Worm (Caenorhabditis elegans): ENCODE measurements around the gene Y75B7AR.1.

Y75B7AR.1 gene

ce11 chrV:1366082-1366481 lies 26.7 kb downstream of the Y75B7AR.1 start (continued):
- TF ChIP-seq alr-1 (tag; optimal IDR thresholded peaks at IDR 0.05; ENCODE audit: borderline replicate concordance) (no peak), skn-1 (tag; optimal IDR thresholded peaks at IDR 0.05) (no peak), swsn-7 (tag; optimal IDR thresholded peaks at IDR 0.05) (peak; percentile 66), nhr-19 (GFP tag; conservative IDR thresholded peaks at IDR 0.05) (peak; percentile 32; the same call in 1 of the 2 replicates), dsc-1 (tag; optimal IDR thresholded peaks at IDR 0.05) (peak; percentile 82), ets-5 (GFP tag; IDR thresholded peaks at IDR 0.05) (no peak), lin-14 (GFP tag; optimal IDR thresholded peaks at IDR 0.05) (peak; percentile 98), ceh-82 (tag; optimal IDR thresholded peaks at IDR 0.05) (peak in 2 of 3 experiments; percentile 38 to 47), lin-13 (GFP tag; optimal IDR thresholded peaks at IDR 0.05) (no peak), pqm-1 (tag; optimal IDR thresholded peaks at IDR 0.05) (no peak), ceh-8 (GFP tag; optimal IDR thresholded peaks at IDR 0.05) (no peak), mab-9 (GFP tag; IDR thresholded peaks at IDR 0.05) (no peak), nhr-28 (tag; optimal IDR thresholded peaks at IDR 0.05) (no peak), unc-98 (GFP tag; IDR thresholded peaks at IDR 0.05) (no peak), hlh-4 (tag; optimal IDR thresholded peaks at IDR 0.05) (no peak), xbp-1 (tag; optimal IDR thresholded peaks at IDR 0.05) (peak; percentile 46), F16B12.6 (tag; optimal IDR thresholded peaks at IDR 0.05) (no peak), unc-86 (tag; optimal IDR thresholded peaks at IDR 0.05) (peak; percentile 78), ceh-88 (GFP tag; IDR thresholded peaks at IDR 0.05) (no peak), isw-1 (GFP tag; IDR thresholded peaks at IDR 0.05) (peak; percentile 32; the same call in 1 of the 2 replicates), C16A3.4 (tag; optimal IDR thresholded peaks at IDR 0.05) (peak; percentile 9), zip-4 (GFP tag; optimal IDR thresholded peaks at IDR 0.05) (no peak), nhr-76 (tag; optimal IDR thresholded peaks at IDR 0.05) (no peak), pag-3 (tag; optimal IDR thresholded peaks at IDR 0.05; ENCODE audit: borderline replicate concordance, insufficient read depth) (no peak), nhr-20 (tag; optimal IDR thresholded peaks at IDR 0.05) (peak; percentile 27), fos-1 (tag; optimal IDR thresholded peaks at IDR 0.05) (no peak), fkh-10 (GFP tag; optimal IDR thresholded peaks at IDR 0.05) (peak; percentile 21), egl-13 (tag; optimal IDR thresholded peaks at IDR 0.05) (peak; percentile 83), lir-3 (tag; optimal IDR thresholded peaks at IDR 0.05; ENCODE audit: poor library complexity) (peak; percentile 30), nhr-85 (tag) (no peak), nhr-12 (tag; optimal IDR thresholded peaks at IDR 0.05) (no peak), lsy-2 (tag; optimal IDR thresholded peaks at IDR 0.05) (peak; percentile 32 to 47), unc-130 (tag; optimal IDR thresholded peaks at IDR 0.05) (no peak), tlp-1 (tag; optimal IDR thresholded peaks at IDR 0.05) (no peak), ztf-11 (tag; optimal IDR thresholded peaks at IDR 0.05) (no peak), mep-1 (tag; optimal IDR thresholded peaks at IDR 0.05) (peak; percentile 43), Y116A8C.19 (tag; optimal IDR thresholded peaks at IDR 0.05; ENCODE audit: borderline replicate concordance) (no peak), aha-1 (tag; optimal IDR thresholded peaks at IDR 0.05) (no peak), fkh-4 (tag; optimal IDR thresholded peaks at IDR 0.05; ENCODE audit: borderline replicate concordance) (no peak), pax-3 (tag; optimal IDR thresholded peaks at IDR 0.05) (peak; percentile 19), ztf-4 (tag; optimal IDR thresholded peaks at IDR 0.05) (peak; percentile 33), sup-37 (GFP tag; optimal IDR thresholded peaks at IDR 0.05) (no peak), blmp-1 (tag; optimal IDR thresholded peaks at IDR 0.05) (no peak), ceh-63 (GFP tag; optimal IDR thresholded peaks at IDR 0.05) (peak; percentile 7), sptf-1 (tag; optimal IDR thresholded peaks at IDR 0.05) (no peak), efl-3 (GFP tag; optimal IDR thresholded peaks at IDR 0.05) (no peak)
